Fruit fly (Drosophila melanogaster): ENCODE results near the gene CG10853.

Gene CG10853

dm6 chr3L:3977622-3978355, 30.1 kb downstream of the CG10853 start (continued):
- TF ChIP-seq Dip3 (GFP tag; optimal IDR thresholded peaks at IDR 0.05) (no peak), dmrt11E (tag; optimal IDR thresholded peaks at IDR 0.05) (peak; percentile 90), klu (GFP tag; IDR thresholded peaks at IDR 0.05) (no peak), sna (GFP tag; IDR thresholded peaks at IDR 0.05; ENCODE audit: partially characterized antibody) (no peak), ab (GFP tag; optimal IDR thresholded peaks at IDR 0.05) (no peak), CG12236 (GFP tag; optimal IDR thresholded peaks at IDR 0.05) (no peak), HmgZ (tag; optimal IDR thresholded peaks at IDR 0.05) (no peak), gt (GFP tag; IDR thresholded peaks at IDR 0.05) (no peak), CG13624 (GFP tag; optimal IDR thresholded peaks at IDR 0.05) (no peak), CG9817 (tag; optimal IDR thresholded peaks at IDR 0.05) (no peak), CG7839 (tag; optimal IDR thresholded peaks at IDR 0.05) (peak; percentile 40), CG14965 (GFP tag; optimal IDR thresholded peaks at IDR 0.05; ENCODE audit: borderline replicate concordance) (no peak), tin (GFP tag; optimal IDR thresholded peaks at IDR 0.05) (peak; percentile 23), eyg (GFP tag; optimal IDR thresholded peaks at IDR 0.05) (no peak), oc (tag; optimal IDR thresholded peaks at IDR 0.05) (no peak), MESR4 (GFP tag; optimal IDR thresholded peaks at IDR 0.05) (no peak), fru (optimal IDR thresholded peaks at IDR 0.05) (no peak), CG6689 (GFP tag; IDR thresholded peaks at IDR 0.05) (0 out of 2 replicates have a peak, but pooled peaks have one; percentile 20), CG3281 (GFP tag; optimal IDR thresholded peaks at IDR 0.05) (no peak), CG10267 (tag; optimal IDR thresholded peaks at IDR 0.05) (peak; percentile 64), Stat92E (GFP tag; optimal IDR thresholded peaks at IDR 0.05) (no peak), CG12942 (GFP tag; optimal IDR thresholded peaks at IDR 0.05) (no peak), sens-2 (GFP tag; IDR thresholded peaks at IDR 0.05) (no peak), bcd (GFP tag; optimal IDR thresholded peaks at IDR 0.05) (no peak), NC2α (GFP tag; optimal IDR thresholded peaks at IDR 0.05) (no peak), zfh1 (GFP tag; IDR thresholded peaks at IDR 0.05) (0 out of 3 replicates have a peak, but pooled peaks have one; percentile 20), sob (GFP tag; IDR thresholded peaks at IDR 0.05) (no peak), Bteb2 (GFP tag; optimal IDR thresholded peaks at IDR 0.05) (no peak), tap (tag; optimal IDR thresholded peaks at IDR 0.05) (no peak), Oaz (GFP tag; IDR thresholded peaks at IDR 0.05) (no peak), Ravus (GFP tag; IDR thresholded peaks at IDR 0.05) (no peak), ems (GFP tag; optimal IDR thresholded peaks at IDR 0.05) (no peak), Mes4 (GFP tag; optimal IDR thresholded peaks at IDR 0.05) (no peak), Ptx1 (GFP tag; IDR thresholded peaks at IDR 0.05) (no peak), CG34422 (GFP tag; IDR thresholded peaks at IDR 0.05) (no peak), fu2 (GFP tag; optimal IDR thresholded peaks at IDR 0.05) (no peak), Bdp1 (GFP tag; optimal IDR thresholded peaks at IDR 0.05) (no peak), slp2 (GFP tag; optimal IDR thresholded peaks at IDR 0.05) (no peak), sc (optimal IDR thresholded peaks at IDR 0.05) (no peak), sc (GFP tag; optimal IDR thresholded peaks at IDR 0.05) (peak; percentile 22), Dfd (GFP tag; optimal IDR thresholded peaks at IDR 0.05) (no peak), CG1832 (GFP tag; optimal IDR thresholded peaks at IDR 0.05) (no peak), gcm (GFP tag; optimal IDR thresholded peaks at IDR 0.05) (peak; percentile 19), CG1603 (tag; optimal IDR thresholded peaks at IDR 0.05) (peak; percentile 16), C15 (GFP tag; IDR thresholded peaks at IDR 0.05) (no peak), slou (GFP tag; optimal IDR thresholded peaks at IDR 0.05) (no peak), sd (tag; optimal IDR thresholded peaks at IDR 0.05) (no peak), gem (tag; optimal IDR thresholded peaks at IDR 0.05) (peak; percentile 61), chif (GFP tag; optimal IDR thresholded peaks at IDR 0.05) (peak in 1 of 2 experiments; percentile 56), Spps (tag; optimal IDR thresholded peaks at IDR 0.05) (no peak), gsb-n (tag; optimal IDR thresholded peaks at IDR 0.05) (no peak)
